Worm (Caenorhabditis elegans) whole organism, dauer: Measurements from ENCODE around the gene T06D8.9.

Experiments used
- unc-62 ChIP-seq: sonication (generic microtip); optimal IDR thresholded peaks from 2 replicates; lab custom pipeline; 2017; ENCODE audit warnings: missing biosample characterization, missing genetic modification reagents, missing genetic modification characterization

Gene T06D8.9

DNA sequence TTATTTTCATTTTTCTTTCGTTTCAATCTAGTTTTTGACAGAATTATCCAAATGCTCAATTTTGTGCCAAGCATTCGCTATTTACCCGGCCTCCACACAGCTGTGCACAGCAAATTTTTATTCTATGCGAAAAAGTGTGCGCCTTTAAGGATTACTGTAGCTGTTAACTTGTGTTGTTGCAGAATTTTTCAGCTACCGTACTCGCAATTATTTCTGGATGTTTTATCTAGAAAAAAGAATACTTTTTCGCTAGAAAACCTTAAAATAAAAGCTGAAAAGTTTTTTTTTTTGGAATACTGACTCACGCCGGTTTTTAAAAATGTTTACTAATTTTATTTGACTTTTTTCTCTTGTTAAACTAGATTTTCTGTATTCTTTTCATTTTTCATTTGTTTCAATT lies 2.1 kb downstream of the T06D8.9 start:
- no peak for TF ChIP-seq unc-62

DNA sequence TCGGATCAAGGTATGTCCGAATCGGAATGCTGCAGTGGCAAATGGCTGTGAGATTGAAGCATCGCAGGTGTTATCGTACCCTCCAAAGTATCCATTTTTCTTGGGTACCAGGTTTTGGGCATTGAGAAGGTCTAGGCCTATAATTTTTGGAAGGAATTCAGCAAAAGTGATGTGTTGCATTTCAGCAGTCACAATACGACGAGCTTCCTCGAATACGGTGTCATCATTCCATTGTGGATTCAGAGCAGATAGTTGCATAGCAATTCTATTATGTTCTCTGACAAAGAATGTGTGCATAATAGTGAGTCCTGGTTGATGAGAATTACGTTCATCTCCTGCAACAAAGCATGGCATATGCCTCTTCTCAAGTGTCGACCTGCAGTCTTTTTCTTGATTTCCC lies 3.5 kb downstream of the T06D8.9 start:
- no peak for TF ChIP-seq unc-62

DNA sequence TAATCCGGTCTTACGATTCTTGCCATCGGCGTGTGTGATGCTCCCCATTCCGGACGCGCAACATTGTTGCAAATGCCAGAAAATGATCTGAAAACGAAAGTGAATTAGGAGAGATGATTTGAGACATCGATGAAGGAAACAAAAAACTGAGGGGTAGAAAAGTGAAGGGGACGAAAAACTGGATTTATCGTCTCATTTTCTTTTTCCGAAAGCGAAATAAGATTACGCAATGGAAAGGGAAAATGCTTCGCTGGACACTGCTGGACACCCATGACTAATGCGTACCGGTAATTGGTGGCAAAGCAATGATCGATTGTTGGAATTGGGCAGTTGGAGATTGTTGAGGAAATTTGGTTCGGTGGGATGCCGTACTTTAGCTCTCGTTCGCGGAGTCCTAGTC lies 7.1 kb downstream of the T06D8.9 start:
- no peak for TF ChIP-seq unc-62

DNA sequence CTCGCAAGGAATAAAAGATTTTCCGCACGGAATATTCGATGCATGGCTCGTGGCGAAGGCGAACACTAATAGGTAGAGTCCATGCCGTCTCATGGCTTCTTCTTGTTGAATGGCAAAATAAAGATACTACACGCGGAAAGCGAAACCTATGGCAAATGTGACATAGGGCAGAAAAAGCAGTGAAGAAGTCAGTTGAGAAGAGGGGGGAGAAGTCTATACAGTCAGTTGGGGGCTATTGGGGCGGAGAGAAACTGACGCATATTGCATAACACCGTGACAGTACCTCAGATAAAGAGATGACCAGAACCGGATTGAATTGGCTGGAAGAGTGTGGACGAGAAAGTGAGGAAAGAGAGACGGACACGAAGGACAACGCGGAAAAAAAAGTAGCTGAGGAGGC lies 8.0 kb downstream of the T06D8.9 start, which contains the start of gene T06D8.10:
TSS of gene T06D8.10 (minus strand) at position 101 of the 400 bp plus-strand sequence.
- no peak for TF ChIP-seq unc-62

DNA sequence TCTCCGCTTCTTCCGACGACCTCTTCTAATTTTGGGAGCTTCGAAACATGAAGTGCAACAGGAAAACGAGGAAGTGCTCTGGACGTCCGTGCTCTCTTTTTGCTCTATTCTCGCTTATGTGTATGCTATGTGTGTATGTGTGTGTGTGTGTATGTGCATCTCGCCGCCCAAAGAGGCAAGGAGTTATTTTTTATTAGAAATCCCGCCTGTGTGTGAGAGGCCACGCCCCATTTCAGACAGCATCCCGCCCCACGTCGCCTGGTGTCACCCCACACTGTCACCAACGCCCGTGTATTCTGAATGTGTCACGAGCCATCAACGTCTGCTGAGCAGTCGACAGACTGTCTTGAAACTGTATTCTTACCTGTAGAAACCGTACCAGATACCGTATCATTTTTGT lies 16.1 kb downstream of the T06D8.9 start, which contains the start of gene T05B9.2:
TSS of gene T05B9.2 (plus strand) at position 301 of the 400 bp plus-strand sequence.
- no peak for TF ChIP-seq unc-62

DNA sequence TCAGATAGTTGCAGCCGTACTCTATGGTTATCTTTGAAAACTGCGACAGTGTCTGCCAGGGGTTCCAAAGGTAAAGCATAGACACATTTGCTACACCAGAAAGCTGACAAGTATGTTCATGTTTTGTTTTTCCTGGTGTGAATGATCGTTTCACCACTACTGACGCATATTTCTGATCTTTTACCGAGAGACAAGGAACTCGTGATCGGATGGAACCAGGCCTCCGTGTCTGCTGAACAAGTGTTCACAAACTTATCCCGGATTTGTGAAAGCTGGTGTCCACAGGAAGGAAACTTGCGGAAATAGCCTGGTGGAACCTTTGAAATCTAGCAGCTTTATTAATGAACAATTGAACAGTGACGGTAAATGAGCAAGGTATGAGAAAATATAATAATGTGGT lies 20.4 kb downstream of the T06D8.9 start:
- TF ChIP-seq unc-62: no peak

DNA sequence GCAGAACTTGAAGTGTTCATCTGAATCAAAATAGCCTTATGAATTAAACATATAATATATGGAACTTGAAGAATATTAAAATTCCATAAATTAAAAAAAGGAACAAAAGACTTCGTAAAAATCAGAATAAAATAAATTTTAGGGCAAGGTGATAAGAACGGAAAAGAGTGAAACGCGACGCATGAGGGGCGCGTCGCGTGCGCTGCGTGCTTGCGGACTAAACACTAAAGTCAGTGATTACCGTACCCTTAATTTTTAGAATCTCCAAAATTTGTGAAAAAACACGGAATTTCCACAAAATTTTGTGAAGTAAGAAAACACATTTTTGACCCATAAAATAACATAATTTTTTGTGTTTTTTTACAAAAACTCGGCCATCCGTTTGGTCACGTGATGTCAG lies 21.8 kb downstream of the T06D8.9 start, which contains the start of gene T05B9.1:
TSS of gene T05B9.1 (minus strand) at position 20 of the 400 bp plus-strand sequence.
- TF ChIP-seq unc-62: no peak

DNA sequence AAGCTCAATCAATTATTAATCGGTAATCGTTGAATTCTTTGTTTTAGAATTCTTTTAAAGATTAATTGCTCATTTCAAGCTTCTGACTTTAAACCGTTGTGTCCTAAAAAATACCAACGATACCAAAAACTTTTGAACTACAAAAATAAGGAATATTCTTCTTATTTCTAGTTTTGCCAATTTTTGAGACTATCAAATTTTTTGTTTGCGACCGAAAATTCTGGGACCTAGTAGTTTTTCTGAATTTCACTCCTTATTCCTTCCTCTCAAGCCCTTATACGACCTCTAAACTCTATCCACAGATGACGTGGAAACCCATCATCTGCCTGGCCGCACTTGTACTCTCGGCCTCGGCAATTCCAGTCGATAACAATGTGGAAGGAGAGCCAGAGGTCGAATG lies 29.4 kb downstream of the T06D8.9 start, which contains the start of gene cut-1:
TSS of gene cut-1 (plus strand) at position 301 of the 400 bp plus-strand sequence.
- no peak for TF ChIP-seq unc-62

DNA sequence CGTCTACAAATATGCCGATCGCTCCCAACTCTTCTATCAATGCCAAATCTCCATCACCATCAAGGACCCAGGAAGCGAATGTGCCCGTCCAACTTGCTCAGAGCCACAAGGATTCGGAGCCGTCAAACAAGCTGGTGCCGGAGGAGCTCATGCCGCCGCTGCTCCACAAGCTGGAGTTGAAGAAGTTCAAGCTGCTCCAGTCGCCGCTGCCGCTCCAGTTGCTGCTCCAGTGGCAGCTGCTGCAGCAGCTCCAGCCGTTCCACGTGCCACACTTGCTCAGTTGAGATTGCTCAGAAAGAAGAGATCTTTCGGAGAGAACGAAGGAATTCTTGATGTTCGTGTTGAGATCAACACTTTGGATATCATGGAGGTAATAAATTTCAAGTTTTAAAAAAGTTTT lies 31.4 kb downstream of the T06D8.9 start:
- no peak for TF ChIP-seq unc-62

DNA sequence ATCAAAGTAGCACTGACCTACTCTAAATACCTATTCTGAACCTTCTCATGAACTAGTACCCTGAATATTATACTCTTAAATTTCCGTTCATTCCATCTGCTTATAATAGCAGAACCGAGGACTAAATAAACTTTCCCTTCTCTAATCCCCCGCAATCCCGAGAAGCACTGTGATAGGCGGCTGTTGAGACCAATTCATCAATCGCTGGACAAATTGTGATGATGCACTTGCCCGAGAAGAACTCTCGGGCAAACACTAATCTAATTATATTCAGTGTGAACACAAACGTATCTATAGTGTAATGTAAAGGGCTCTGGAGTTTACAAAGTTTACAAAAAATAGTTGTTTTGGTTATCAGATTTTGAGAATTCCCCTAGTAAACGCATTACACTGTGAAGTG lies 35.5 kb downstream of the T06D8.9 start:
- TF ChIP-seq unc-62: no peak

DNA sequence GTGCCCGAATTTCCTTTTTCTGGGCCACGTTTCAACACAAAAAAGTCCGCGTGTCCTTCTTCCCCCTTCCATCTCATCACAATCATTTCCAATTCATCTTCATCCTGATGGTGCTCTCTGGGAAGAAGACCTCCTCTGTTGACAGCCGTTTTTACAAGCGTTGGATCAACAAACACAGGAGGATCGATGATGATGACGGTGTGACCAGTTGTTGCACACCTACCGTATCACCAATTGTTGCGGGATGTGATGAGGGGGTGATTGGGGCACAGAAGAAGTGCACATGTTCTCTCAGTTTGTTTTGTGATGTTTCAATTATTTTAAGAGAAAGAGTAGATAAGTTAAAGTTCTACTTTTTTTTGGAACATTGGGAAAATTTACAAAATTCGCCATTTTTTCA lies 36.1 kb downstream of the T06D8.9 start:
- TF ChIP-seq unc-62: no peak

DNA sequence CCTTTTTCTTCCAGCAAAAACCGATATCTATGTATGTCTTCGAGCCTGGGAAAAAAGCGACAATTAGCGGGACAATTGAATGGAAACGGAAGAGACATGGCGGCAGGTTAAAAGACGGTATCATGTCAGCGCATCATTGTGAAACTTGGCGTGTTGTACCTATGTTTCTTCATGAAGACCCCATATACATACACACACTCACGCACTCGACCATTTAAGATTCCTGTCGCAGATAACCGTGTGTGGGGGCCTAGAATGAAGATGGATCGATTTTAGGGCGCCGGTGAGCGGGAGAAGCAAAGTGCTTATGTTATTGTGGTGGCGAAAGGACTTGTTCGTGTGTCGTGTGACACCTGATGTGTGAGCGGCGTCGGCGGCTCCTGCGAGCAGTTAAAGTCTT lies 37.5 kb downstream of the T06D8.9 start:
- no peak for TF ChIP-seq unc-62

DNA sequence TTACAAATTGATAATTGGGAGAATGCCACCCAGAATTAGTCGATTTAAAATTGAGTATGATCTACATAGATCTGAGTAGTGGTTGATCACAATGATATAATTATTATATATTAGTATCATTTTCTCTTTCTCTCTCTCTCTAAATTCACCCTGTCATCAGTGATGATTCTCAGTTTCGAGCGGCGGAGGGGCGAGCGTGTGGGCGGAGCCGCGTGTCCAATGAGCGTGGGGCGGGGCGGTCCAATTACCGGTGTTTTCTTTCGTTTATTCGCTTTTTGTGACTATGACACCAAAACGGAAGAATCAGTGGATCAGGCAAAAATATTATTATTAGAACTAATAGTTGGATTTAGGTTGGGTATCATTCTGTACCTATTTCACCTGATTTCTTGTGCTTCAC lies 40.6 kb downstream of the T06D8.9 start:
- no peak for TF ChIP-seq unc-62

DNA sequence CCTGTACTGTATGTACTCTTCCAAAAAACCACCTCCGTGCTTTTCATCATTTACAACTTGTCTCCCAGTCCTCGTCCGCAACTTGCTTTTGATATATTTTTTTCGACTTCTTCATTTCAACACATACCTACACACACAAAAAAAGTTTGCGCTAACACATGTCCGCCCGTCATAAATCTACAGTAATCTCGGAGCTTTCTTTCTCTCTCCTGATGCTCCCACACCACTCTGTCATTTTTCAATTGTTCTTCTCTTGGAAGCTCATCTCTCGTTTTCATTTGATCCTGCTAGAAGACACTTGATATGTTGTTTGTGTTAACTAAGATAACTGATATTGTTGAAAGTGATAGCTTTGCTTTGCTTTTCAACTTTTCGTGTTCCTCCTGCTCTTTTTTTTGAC lies 41.8 kb downstream of the T06D8.9 start:
- TF ChIP-seq unc-62: no peak

DNA sequence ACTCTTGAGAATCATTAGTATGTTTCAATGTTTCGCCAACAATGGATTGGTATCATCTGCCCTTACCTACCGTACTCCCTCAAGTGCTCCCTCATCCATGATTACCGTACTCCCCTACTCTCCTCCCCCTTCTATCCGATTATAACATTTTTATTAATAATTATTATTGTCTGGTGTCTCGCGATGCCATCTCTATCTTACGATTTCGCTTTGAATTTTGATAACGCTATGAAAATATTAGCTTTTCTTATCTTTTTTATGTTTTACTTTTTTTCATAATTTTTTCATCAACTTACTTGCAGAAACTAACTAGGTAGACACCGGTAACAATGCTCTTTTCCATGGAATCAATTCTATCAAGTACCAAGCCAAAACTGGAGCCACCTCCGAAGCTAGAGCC lies 42.3 kb downstream of the T06D8.9 start, which contains the start of gene unc-130:
TSS of gene unc-130 (plus strand) at position 301 of the 400 bp plus-strand sequence.
- TF ChIP-seq unc-62: no peak

DNA sequence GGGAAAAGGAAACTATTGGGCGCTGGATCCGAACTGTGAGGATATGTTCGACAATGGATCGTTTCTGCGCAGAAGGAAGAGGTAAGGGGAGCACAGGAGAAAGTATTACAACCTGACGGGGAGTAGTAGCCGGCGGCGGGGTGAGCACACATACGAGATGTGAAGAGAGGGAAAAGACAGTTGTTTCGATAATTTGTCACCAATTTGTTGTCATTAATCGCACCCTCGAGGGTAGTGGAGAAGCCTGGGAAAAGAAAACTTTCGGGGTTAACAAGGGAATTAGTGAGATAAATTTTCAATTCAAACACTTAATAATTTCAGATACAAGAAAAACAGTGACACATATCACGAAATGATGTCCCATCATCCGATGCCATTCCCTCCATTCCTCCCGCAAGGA lies 43.6 kb downstream of the T06D8.9 start:
- TF ChIP-seq unc-62: no peak

DNA sequence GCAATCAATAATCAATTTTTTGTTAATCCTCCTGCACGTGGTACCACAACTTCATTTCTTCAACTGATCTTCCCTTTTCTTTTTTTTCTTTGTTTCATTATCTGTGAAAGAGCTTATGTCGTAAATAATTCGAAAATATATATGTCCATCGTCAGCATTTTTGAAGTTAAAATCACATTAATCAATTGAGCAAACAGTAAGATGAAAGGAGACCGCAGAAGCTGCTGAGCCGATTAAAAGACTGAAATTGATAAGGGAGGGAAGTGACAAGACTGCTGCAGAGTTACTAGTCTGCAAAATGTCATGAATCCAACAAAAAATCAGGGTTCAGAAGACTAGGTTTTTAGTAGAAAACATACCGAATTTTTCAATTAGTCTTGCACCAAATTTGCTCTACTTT lies 44.4 kb downstream of the T06D8.9 start:
- TF ChIP-seq unc-62: no peak

DNA sequence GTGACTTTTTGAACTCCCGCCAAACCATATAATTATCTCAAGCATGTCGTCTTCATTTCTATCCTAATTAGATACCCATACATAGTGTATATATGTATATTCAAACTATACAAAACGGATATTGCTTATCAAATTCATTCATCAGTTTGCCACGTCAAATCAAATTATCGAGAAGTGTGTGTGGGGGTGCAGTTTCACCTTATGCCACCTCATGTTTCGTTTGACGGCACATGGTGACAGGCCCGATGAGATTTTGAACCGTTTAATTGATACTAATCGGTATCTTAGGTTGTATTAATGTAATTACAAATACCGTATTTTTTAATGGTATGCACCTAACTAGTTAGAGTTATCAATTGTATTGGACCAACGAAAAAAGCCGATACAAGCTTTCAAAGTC lies 45.3 kb downstream of the T06D8.9 start:
- TF ChIP-seq unc-62: no peak

DNA sequence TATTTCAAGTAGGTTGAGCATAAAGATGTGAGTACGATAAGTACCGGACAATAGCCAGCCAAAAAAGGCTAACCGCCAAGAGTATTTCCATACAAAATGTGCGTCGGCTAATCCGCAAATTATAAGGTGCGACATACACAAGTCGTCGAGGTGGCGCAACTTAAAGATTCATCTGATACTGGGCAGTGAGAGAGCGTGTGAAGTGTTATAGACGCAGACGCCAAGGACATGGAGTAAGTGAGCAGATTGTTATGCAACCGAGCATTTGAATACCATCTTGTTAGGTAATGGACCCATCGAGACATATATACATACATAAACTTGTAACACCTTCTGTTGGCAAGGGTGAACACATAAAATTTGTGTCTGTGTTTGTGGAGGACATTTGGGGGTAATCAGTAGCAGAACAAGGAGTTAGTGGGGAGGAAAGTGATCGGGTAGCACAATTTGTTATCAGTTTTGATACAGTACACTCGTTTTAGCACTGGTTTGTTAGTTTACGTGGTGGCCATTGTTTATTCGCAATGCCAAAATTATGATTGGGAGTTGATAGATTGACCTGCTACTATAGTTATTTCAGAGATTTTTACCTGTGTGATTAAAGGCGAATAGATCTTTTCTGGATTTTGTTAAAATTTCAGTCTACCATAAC lies 46.0 kb downstream of the T06D8.9 start:
- TF ChIP-seq unc-62: no peak
